Fruit fly (Drosophila melanogaster) whole organism, embryonic: ENCODE data around the gene Irbp18.

ENCODE experiments used
- Atf6 ChIP-seq: fragments of 200-800 bp; sonication (Bioruptor generic); IDR thresholded peaks from 2 replicates; pipeline ENCODE4 v1.3.6; 2022; ENCODE audit warnings: missing biosample characterization, missing genetic modification characterization
- Awh ChIP-seq: fragments of 200-800 bp; sonication (Bioruptor generic); IDR thresholded peaks from 2 replicates; pipeline ENCODE4, ENCODE4 v1.3.6; 2022; ENCODE audit warnings: missing biosample characterization, missing genetic modification characterization
- BtbVII ChIP-seq: fragments of 200-800 bp; sonication (Bioruptor generic); optimal IDR thresholded peaks from 3 replicates; lab custom pipeline; 2017; ENCODE audit warnings: missing biosample characterization, mild to moderate bottlenecking, missing genetic modification characterization
- CG11456 ChIP-seq: fragments of 200-800 bp; sonication (Bioruptor generic); IDR thresholded peaks from 3 replicates; pipeline ENCODE4 v1.3.6; 2022; ENCODE audit warnings: missing biosample characterization, missing genetic modification characterization
- CG12769 ChIP-seq: fragments of 200-800 bp; sonication (Bioruptor generic); optimal IDR thresholded peaks from 2 replicates; lab custom pipeline; 2019; ENCODE audit warnings: missing biosample characterization, mild to moderate bottlenecking, missing genetic modification characterization, moderate library complexity
- CG14014 ChIP-seq: fragments of 200-800 bp; sonication (Bioruptor generic); IDR thresholded peaks from 2 replicates; pipeline ENCODE4 v1.3.6; 2022; ENCODE audit warnings: missing biosample characterization, missing genetic modification characterization
- CG15479 ChIP-seq: fragments of 200-800 bp; sonication (Bioruptor generic); optimal IDR thresholded peaks from 3 replicates; lab custom pipeline; 2019; ENCODE audit warnings: missing biosample characterization, mild to moderate bottlenecking, missing genetic modification characterization, moderate library complexity
- CG15601 ChIP-seq: fragments of 200-800 bp; sonication (Bioruptor generic); optimal IDR thresholded peaks from 3 replicates; lab custom pipeline; 2019; ENCODE audit warnings: missing biosample characterization, mild to moderate bottlenecking, missing genetic modification characterization, moderate library complexity
- CG16813 ChIP-seq: fragments of 200-800 bp; sonication (Bioruptor generic); IDR thresholded peaks from 3 replicates; pipeline ENCODE4 v1.3.6; 2022; ENCODE audit warnings: missing biosample characterization, missing genetic modification characterization; ENCODE audit not compliant: partially characterized antibody
- CG16863 ChIP-seq: fragments of 200-800 bp; sonication (Bioruptor generic); optimal IDR thresholded peaks from 3 replicates; lab custom pipeline; 2016; ENCODE audit warnings: missing biosample characterization, missing genetic modification characterization
- CG3281 ChIP-seq: fragments of 200-800 bp; sonication (Bioruptor generic); optimal IDR thresholded peaks from 3 replicates; lab custom pipeline; 2017; ENCODE audit warnings: missing biosample characterization, mild to moderate bottlenecking, missing genetic modification characterization
- CG4360 ChIP-seq: fragments of 200-800 bp; sonication (Bioruptor generic); IDR thresholded peaks from 2 replicates; pipeline ENCODE4 v1.3.6; 2022; ENCODE audit warnings: missing biosample characterization, missing genetic modification characterization
- CG4617 ChIP-seq: fragments of 200-800 bp; sonication (Bioruptor generic); optimal IDR thresholded peaks from 3 replicates; lab custom pipeline; 2016; ENCODE audit warnings: missing biosample characterization, missing genetic modification characterization, borderline replicate concordance
- CG5245 ChIP-seq: fragments of 200-800 bp; sonication (Bioruptor generic); optimal IDR thresholded peaks from 3 replicates; lab custom pipeline; 2016; ENCODE audit warnings: missing biosample characterization, missing genetic modification characterization
- CG7745 ChIP-seq: fragments of 200-800 bp; sonication (Bioruptor generic); optimal IDR thresholded peaks from 2 replicates; lab custom pipeline; 2018; ENCODE audit warnings: missing biosample characterization, mild to moderate bottlenecking, missing genetic modification characterization, moderate library complexity
- CG7786 ChIP-seq: fragments of 200-800 bp; sonication (Bioruptor generic); optimal IDR thresholded peaks from 2 replicates; lab custom pipeline; 2016; ENCODE audit warnings: missing biosample characterization, missing genetic modification characterization
- CG9817 ChIP-seq: fragments of 200-800 bp; sonication (Bioruptor generic); optimal IDR thresholded peaks from 2 replicates; lab custom pipeline; 2018; ENCODE audit warnings: missing biosample characterization, mild to moderate bottlenecking, missing genetic modification characterization, moderate library complexity
- Dfd ChIP-seq, 2 experiments: fragments of >200 bp; optimal IDR thresholded peaks; 2 replicates each; lab custom pipeline; 2017; ENCODE audit warnings: missing biosample characterization in 2 of 2, missing genetic modification characterization in 2 of 2
- Drgx ChIP-seq: fragments of 200-800 bp; sonication (Bioruptor generic); IDR thresholded peaks from 2 replicates; pipeline ENCODE4 v1.3.6; 2022; ENCODE audit warnings: missing biosample characterization, missing genetic modification characterization
- E2f1 ChIP-seq: fragments of 200-800 bp; sonication (Bioruptor generic); IDR thresholded peaks from 2 replicates; pipeline ENCODE4 v1.3.6; 2022; ENCODE audit warnings: missing biosample characterization, missing genetic modification characterization
- Ets65A ChIP-seq: fragments of 200-800 bp; sonication (Bioruptor generic); peaks from one replicate; lab custom pipeline; 2016; ENCODE audit warnings: missing biosample characterization, missing genetic modification characterization
- Gug ChIP-seq: fragments of 200-800 bp; sonication (Bioruptor generic); IDR thresholded peaks from 4 replicates; pipeline ENCODE4 v1.3.6; 2022; ENCODE audit warnings: missing biosample characterization, missing genetic modification characterization
- Hr78 ChIP-seq, 2 experiments: fragments of 200-800 bp in 1 of 2; fragments of >200 bp in 1 of 2; sonication (Bioruptor generic) in 1 of 2; optimal IDR thresholded peaks; 2 replicates each; lab custom pipeline; 2017 to 2019; ENCODE audit warnings: missing biosample characterization in 2 of 2, missing genetic modification characterization in 2 of 2, mild to moderate bottlenecking in 1 of 2, moderate library complexity in 1 of 2
- Nf-YB ChIP-seq: fragments of 200-800 bp; sonication (Bioruptor generic); optimal IDR thresholded peaks from 3 replicates; lab custom pipeline; 2019; ENCODE audit warnings: missing biosample characterization, mild to moderate bottlenecking, missing genetic modification characterization, moderate library complexity
- NfI ChIP-seq: fragments of 200-800 bp; sonication (Bioruptor generic); optimal IDR thresholded peaks from 3 replicates; lab custom pipeline; 2018; ENCODE audit warnings: missing biosample characterization, mild to moderate bottlenecking, missing genetic modification characterization, moderate library complexity
- Stat92E ChIP-seq, 3 experiments: fragments of >200 bp in 2 of 3; fragments of 200-800 bp in 1 of 3; sonication (Bioruptor generic) in 1 of 3; optimal IDR thresholded peaks; 2 replicates each; lab custom pipeline; 2017 to 2019; ENCODE audit warnings: missing biosample characterization in 3 of 3, missing genetic modification characterization in 3 of 3, mild to moderate bottlenecking in 1 of 3, moderate library complexity in 1 of 3
- YL-1 ChIP-seq: fragments of 200-800 bp; sonication (Bioruptor generic); optimal IDR thresholded peaks from 3 replicates; lab custom pipeline; 2017; ENCODE audit warnings: missing biosample characterization, mild to moderate bottlenecking, missing genetic modification characterization
- ac ChIP-seq: fragments of 200-800 bp; sonication (Bioruptor generic); optimal IDR thresholded peaks from 3 replicates; lab custom pipeline; 2017; ENCODE audit warnings: missing biosample characterization, mild to moderate bottlenecking, missing genetic modification characterization
- ash1 ChIP-seq: fragments of 200-800 bp; sonication (Bioruptor generic); optimal IDR thresholded peaks from 2 replicates; lab custom pipeline; 2018; ENCODE audit warnings: missing biosample characterization, mild to moderate bottlenecking, missing genetic modification characterization
- bcd ChIP-seq: fragments of 200-800 bp; sonication (Bioruptor generic); optimal IDR thresholded peaks from 2 replicates; lab custom pipeline; 2017; ENCODE audit warnings: missing biosample characterization, mild to moderate bottlenecking, missing genetic modification characterization
- chinmo ChIP-seq: fragments of 200-800 bp; sonication (Bioruptor generic); IDR thresholded peaks from 4 replicates; pipeline ENCODE4 v1.3.6; 2022; ENCODE audit warnings: missing biosample characterization, missing genetic modification characterization; ENCODE audit not compliant: partially characterized antibody
- ci ChIP-seq: fragments of 200-800 bp; sonication (Bioruptor generic); IDR thresholded peaks from 3 replicates; pipeline ENCODE4 v1.3.6; 2022; ENCODE audit warnings: missing biosample characterization, missing genetic modification characterization
- dimm ChIP-seq: fragments of 200-800 bp; sonication (Bioruptor generic); IDR thresholded peaks from 2 replicates; pipeline ENCODE4 v1.3.6; 2022; ENCODE audit warnings: missing biosample characterization, missing genetic modification characterization
- fru ChIP-seq: fragments of >200 bp; optimal IDR thresholded peaks from 2 replicates; lab custom pipeline; 2017
- gcm ChIP-seq: fragments of 200-800 bp; sonication (Bioruptor generic); optimal IDR thresholded peaks from 2 replicates; lab custom pipeline; 2019; ENCODE audit warnings: missing biosample characterization, mild to moderate bottlenecking, missing genetic modification characterization, moderate library complexity
- gfzf ChIP-seq: fragments of 200-800 bp; sonication (Bioruptor generic); optimal IDR thresholded peaks from 2 replicates; lab custom pipeline; 2016; ENCODE audit warnings: missing biosample characterization, mild to moderate bottlenecking, missing genetic modification characterization, moderate library complexity
- lilli ChIP-seq: fragments of 200-800 bp; sonication (Bioruptor generic); optimal IDR thresholded peaks from 3 replicates; lab custom pipeline; 2016; ENCODE audit warnings: missing biosample characterization, missing genetic modification characterization
- maf-S ChIP-seq: fragments of 200-800 bp; sonication (Bioruptor generic); optimal IDR thresholded peaks from 2 replicates; lab custom pipeline; 2016; ENCODE audit warnings: missing biosample characterization, missing genetic modification characterization
- mld ChIP-seq: fragments of 200-800 bp; sonication (Bioruptor generic); IDR thresholded peaks from 3 replicates; pipeline ENCODE4 v1.3.6; 2022; ENCODE audit warnings: missing biosample characterization, missing genetic modification characterization; ENCODE audit not compliant: partially characterized antibody
- nerfin-1 ChIP-seq: fragments of 200-800 bp; sonication (Bioruptor generic); optimal IDR thresholded peaks from 3 replicates; lab custom pipeline; 2019; ENCODE audit warnings: missing biosample characterization, mild to moderate bottlenecking, missing genetic modification characterization, moderate library complexity
- pum ChIP-seq: fragments of 200-800 bp; sonication (Bioruptor generic); optimal IDR thresholded peaks from 2 replicates; lab custom pipeline; 2016; ENCODE audit warnings: missing biosample characterization, missing genetic modification characterization
- pzg ChIP-seq: fragments of 200-800 bp; sonication (Bioruptor generic); optimal IDR thresholded peaks from 3 replicates; lab custom pipeline; 2018; ENCODE audit warnings: missing biosample characterization, mild to moderate bottlenecking, missing genetic modification characterization, moderate library complexity
- sna ChIP-seq: fragments of 200-800 bp; sonication (Bioruptor generic); IDR thresholded peaks from 2 replicates; pipeline ENCODE4 v1.3.6; 2022; ENCODE audit warnings: missing biosample characterization, missing genetic modification characterization; ENCODE audit not compliant: partially characterized antibody
- sob ChIP-seq: fragments of 200-800 bp; sonication (Bioruptor generic); IDR thresholded peaks from 2 replicates; pipeline ENCODE4 v1.3.6; 2022; ENCODE audit warnings: missing biosample characterization, missing genetic modification characterization
- unpg ChIP-seq: fragments of 200-800 bp; sonication (Bioruptor generic); optimal IDR thresholded peaks from 3 replicates; lab custom pipeline; 2018; ENCODE audit warnings: missing biosample characterization, mild to moderate bottlenecking, missing genetic modification characterization, moderate library complexity
- usp ChIP-seq: fragments of >200 bp; optimal IDR thresholded peaks from 2 replicates; lab custom pipeline; 2017; ENCODE audit warnings: missing biosample characterization, missing genetic modification characterization
- zfh1 ChIP-seq: fragments of 200-800 bp; sonication (Bioruptor generic); IDR thresholded peaks from 3 replicates; pipeline ENCODE4 v1.3.6; 2022; ENCODE audit warnings: missing biosample characterization, missing genetic modification characterization

Irbp18 gene

dm6 chr3L:11117733-11118132, 19.7 kb upstream of the Irbp18 start:
- peak; percentile 39; the same call in 1 of the 3 replicates for TF ChIP-seq ci (GFP tag; lab: Robert Waterston, UW)
- no peak for TF ChIP-seq Drgx (GFP tag; lab: Robert Waterston, UW)
- TF ChIP-seq Ets65A (GFP tag; lab: Kevin White, UChicago), result peak; percentile 27
- TF ChIP-seq Awh (GFP tag; lab: Robert Waterston, UW), result 0 out of 2 replicates have a peak, but pooled peaks have one; percentile 21
- peak; percentile 98 for TF ChIP-seq CG4360
- 0 out of 2 replicates have a peak, but pooled peaks have one; percentile 12 for TF ChIP-seq sna (GFP tag; lab: Robert Waterston, UW)
- TF ChIP-seq Dfd (GFP tag; optimal IDR thresholded peaks at IDR 0.05; lab: Kevin White, UChicago), result peak in 1 of 2 experiments; percentile 14
- TF ChIP-seq pum, result no peak
- 0 out of 4 replicates have a peak, but pooled peaks have one; percentile 14 for TF ChIP-seq chinmo
- TF ChIP-seq Gug, result no peak

dm6 chr3L:11113198-11114197, 15.5 kb upstream of the Irbp18 start, which contains the start of gene Sod1:
Gene Sod1, minus strand, starts transcription at chr3L:11113740.
- TF ChIP-seq CG7745, result no peak
- peak; percentile 40 for TF ChIP-seq CG4617 (GFP tag; lab: Kevin White, UChicago)
- TF ChIP-seq ash1, result no peak
- no peak for TF ChIP-seq ac
- TF ChIP-seq Stat92E (GFP tag; optimal IDR thresholded peaks at IDR 0.05; lab: Kevin White, UChicago), result no peak
- peak; percentile 73 for TF ChIP-seq YL-1 (GFP tag; lab: Kevin White, UChicago)
- no peak for TF ChIP-seq CG7786
- peak in 1 of 2 experiments; percentile 97 for TF ChIP-seq Hr78 (GFP tag; optimal IDR thresholded peaks at IDR 0.05; lab: Kevin White, UChicago)
- no peak for TF ChIP-seq bcd
- no peak for TF ChIP-seq sob (GFP tag; lab: Robert Waterston, UW)
- TF ChIP-seq fru (lab: Kevin White, UChicago), result no peak
- no peak; the same call in 1 of the 2 replicates for TF ChIP-seq CG14014 (GFP tag; lab: Robert Waterston, UW)
- no peak for TF ChIP-seq lilli (GFP tag; lab: Kevin White, UChicago)
- peak; percentile 76 for TF ChIP-seq pzg (GFP tag; lab: Kevin White, UChicago)
- TF ChIP-seq gfzf (GFP tag; lab: Kevin White, UChicago), result peak; percentile 92
- no peak for TF ChIP-seq zfh1 (GFP tag; lab: Robert Waterston, UW)
- peak; percentile 51 for TF ChIP-seq BtbVII (GFP tag; lab: Kevin White, UChicago)
- TF ChIP-seq CG15601 (tag; lab: Kevin White, UChicago), result no peak
- TF ChIP-seq CG12769 (tag; lab: Kevin White, UChicago), result no peak
- no peak for TF ChIP-seq CG16863 (GFP tag; lab: Kevin White, UChicago)
- no peak; the same call in 2 of the 3 replicates for TF ChIP-seq CG16813 (GFP tag; lab: Robert Waterston, UW)
- no peak for TF ChIP-seq usp (GFP tag; lab: Kevin White, UChicago)
- no peak for TF ChIP-seq E2f1
- no peak for TF ChIP-seq CG11456 (GFP tag; lab: Robert Waterston, UW)
- no peak for TF ChIP-seq unpg (GFP tag; lab: Kevin White, UChicago)
- no peak for TF ChIP-seq CG5245
- no peak for TF ChIP-seq CG15479 (GFP tag; lab: Kevin White, UChicago)
- TF ChIP-seq maf-S (GFP tag; lab: Kevin White, UChicago), result peak; percentile 24
- no peak for TF ChIP-seq Nf-YB
- TF ChIP-seq nerfin-1 (tag; lab: Kevin White, UChicago), result no peak
- TF ChIP-seq gcm, result no peak
- TF ChIP-seq dimm, result no peak
- TF ChIP-seq CG9817 (tag; lab: Kevin White, UChicago), result no peak
- TF ChIP-seq mld, result no peak
- no peak for TF ChIP-seq Ets65A (GFP tag; lab: Kevin White, UChicago)
- TF ChIP-seq Atf6 (GFP tag; lab: Robert Waterston, UW), result 0 out of 2 replicates have a peak, but pooled peaks have one; percentile 8
- TF ChIP-seq NfI, result no peak
- TF ChIP-seq CG3281 (GFP tag; lab: Kevin White, UChicago), result no peak
